Worm (Caenorhabditis elegans) whole organism, L2 larva: Measurements from ENCODE around the gene T07F10.3.

Experiments
- C34F6.9 ChIP-seq: fragments of 150-350 bp; optimal IDR thresholded peaks from 2 replicates; lab custom pipeline; 2014; ENCODE audit warnings: missing biosample characterization, missing genetic modification characterization
- F13H6.1 ChIP-seq: sonication (generic microtip); optimal IDR thresholded peaks from 2 replicates; lab custom pipeline; 2016; ENCODE audit warnings: missing genetic modification characterization, missing compliant biosample characterization
- R02D3.7 ChIP-seq: fragments of 150-350 bp; optimal IDR thresholded peaks from 2 replicates; lab custom pipeline; 2014; ENCODE audit warnings: missing biosample characterization, missing genetic modification characterization
- Y55F3AM.14 ChIP-seq: fragments of 200-800 bp; sonication (Bioruptor generic); optimal IDR thresholded peaks from 2 replicates; lab custom pipeline; 2018; ENCODE audit warnings: mild to moderate bottlenecking, missing genetic modification characterization, missing compliant biosample characterization
- blmp-1 ChIP-seq: sonication (generic microtip); optimal IDR thresholded peaks from 2 replicates; lab custom pipeline; 2017; ENCODE audit warnings: missing genetic modification characterization, mild to moderate bottlenecking, missing compliant biosample characterization, antibody characterized with exemption, moderate library complexity; ENCODE audit not compliant: insufficient read depth
- ceh-16 ChIP-seq: fragments of 150-350 bp; optimal IDR thresholded peaks from 2 replicates; lab custom pipeline; 2014; ENCODE audit warnings: missing biosample characterization, missing genetic modification characterization
- ceh-82 ChIP-seq: fragments of 150-350 bp; optimal IDR thresholded peaks from 2 replicates; lab custom pipeline; 2014; ENCODE audit warnings: missing biosample characterization, missing genetic modification characterization
- crh-2 ChIP-seq: sonication (generic microtip); optimal IDR thresholded peaks from 2 replicates; lab custom pipeline; 2017; ENCODE audit warnings: missing biosample characterization, missing genetic modification characterization
- egl-27 ChIP-seq: sonication (generic microtip); optimal IDR thresholded peaks from 3 replicates; lab custom pipeline; 2017; ENCODE audit warnings: missing biosample characterization, missing genetic modification reagents, missing genetic modification characterization
- elt-3 ChIP-seq: sonication (generic microtip); optimal IDR thresholded peaks from 2 replicates; lab custom pipeline; 2017; ENCODE audit warnings: missing biosample characterization, missing genetic modification characterization
- fos-1 ChIP-seq: fragments of 150-350 bp; optimal IDR thresholded peaks from 2 replicates; lab custom pipeline; 2014; ENCODE audit warnings: missing biosample characterization, missing genetic modification characterization
- gmeb-1 ChIP-seq: fragments of 150-350 bp; optimal IDR thresholded peaks from 2 replicates; lab custom pipeline; 2014; ENCODE audit warnings: missing biosample characterization, missing genetic modification characterization
- lin-11 ChIP-seq: fragments of 150-350 bp; sonication (generic microtip); optimal IDR thresholded peaks from 2 replicates; lab custom pipeline; 2014; ENCODE audit warnings: missing biosample characterization, missing genetic modification characterization, inconsistent platforms, mixed read lengths
- lin-13 ChIP-seq: fragments of 150-350 bp; optimal IDR thresholded peaks from 2 replicates; lab custom pipeline; 2014; ENCODE audit warnings: missing biosample characterization, missing genetic modification reagents, missing genetic modification characterization
- lsy-2 ChIP-seq, 2 experiments: fragments of 150-350 bp in 1 of 2; sonication (generic microtip) in 1 of 2; optimal IDR thresholded peaks; 2 replicates each; lab custom pipeline; 2014 to 2017; ENCODE audit warnings: missing biosample characterization in 2 of 2, missing genetic modification characterization in 2 of 2
- mab-5 ChIP-seq: fragments of 150-350 bp; optimal IDR thresholded peaks from 2 replicates; lab custom pipeline; 2014; ENCODE audit warnings: missing biosample characterization, missing genetic modification characterization
- mbf-1 ChIP-seq: sonication (generic microtip); optimal IDR thresholded peaks from 2 replicates; lab custom pipeline; 2017; ENCODE audit warnings: missing biosample characterization, missing genetic modification characterization
- mdl-1 ChIP-seq, 2 experiments: fragments of 150-350 bp in 1 of 2; sonication (generic microtip) in 1 of 2; optimal IDR thresholded peaks; 2 replicates each; lab custom pipeline; 2017; ENCODE audit warnings: missing biosample characterization in 2 of 2, missing genetic modification characterization in 2 of 2
- nhr-11 ChIP-seq: fragments of 150-350 bp; optimal IDR thresholded peaks from 2 replicates; lab custom pipeline; 2014; ENCODE audit warnings: missing biosample characterization, missing genetic modification characterization
- nhr-12 ChIP-seq: fragments of 150-350 bp; optimal IDR thresholded peaks from 2 replicates; lab custom pipeline; 2014; ENCODE audit warnings: missing biosample characterization, missing genetic modification characterization
- nhr-129 ChIP-seq: fragments of 150-350 bp; optimal IDR thresholded peaks from 2 replicates; lab custom pipeline; 2014; ENCODE audit warnings: missing biosample characterization, missing genetic modification characterization
- nhr-23 ChIP-seq: fragments of 150-350 bp; optimal IDR thresholded peaks from 2 replicates; lab custom pipeline; 2014; ENCODE audit warnings: missing biosample characterization, missing genetic modification reagents, missing genetic modification characterization
- nhr-237 ChIP-seq: fragments of 150-350 bp; optimal IDR thresholded peaks from 2 replicates; lab custom pipeline; 2014; ENCODE audit warnings: missing biosample characterization, missing genetic modification characterization
- nhr-6 ChIP-seq: fragments of 150-350 bp; optimal IDR thresholded peaks from 2 replicates; lab custom pipeline; 2014; ENCODE audit warnings: missing biosample characterization, missing genetic modification characterization
- sem-4 ChIP-seq: fragments of 150-350 bp; optimal IDR thresholded peaks from 2 replicates; lab custom pipeline; 2014; ENCODE audit warnings: missing biosample characterization, missing genetic modification reagents, missing genetic modification characterization
- sma-3 ChIP-seq: sonication (generic microtip); optimal IDR thresholded peaks from 2 replicates; lab custom pipeline; 2016; ENCODE audit warnings: missing genetic modification reagents, missing genetic modification characterization, missing compliant biosample characterization
- sma-9 ChIP-seq, 2 experiments: fragments of 150-350 bp in 1 of 2; sonication (generic microtip) in 1 of 2; optimal IDR thresholded peaks; 2 replicates each; lab custom pipeline; 2014 to 2016; ENCODE audit warnings: missing genetic modification characterization in 2 of 2, mild to moderate bottlenecking in 1 of 2, missing biosample characterization in 1 of 2, missing compliant biosample characterization in 1 of 2, missing genetic modification reagents in 1 of 2, moderate library complexity in 1 of 2
- snpc-4 ChIP-seq: fragments of 150-350 bp; optimal IDR thresholded peaks from 2 replicates; lab custom pipeline; 2014; ENCODE audit warnings: missing biosample characterization, missing genetic modification characterization
- unc-55 ChIP-seq: fragments of 150-350 bp; sonication (generic microtip); optimal IDR thresholded peaks from 3 replicates; lab custom pipeline; 2014; ENCODE audit warnings: missing biosample characterization, missing genetic modification reagents, missing genetic modification characterization
- unc-62 ChIP-seq: fragments of 150-350 bp; optimal IDR thresholded peaks from 2 replicates; lab custom pipeline; 2014; ENCODE audit warnings: missing biosample characterization, missing genetic modification reagents, missing genetic modification characterization
- zag-1 ChIP-seq: fragments of 150-350 bp; optimal IDR thresholded peaks from 2 replicates; lab custom pipeline; 2014; ENCODE audit warnings: missing biosample characterization, missing genetic modification characterization
- ztf-1 ChIP-seq: fragments of 200-800 bp; sonication (Bioruptor generic); conservative IDR thresholded peaks from 2 replicates; pipeline ENCODE4 v1.3.6; 2022; ENCODE audit warnings: missing genetic modification characterization, missing compliant biosample characterization
- ztf-11 ChIP-seq: sonication (generic microtip); optimal IDR thresholded peaks from 2 replicates; lab custom pipeline; 2017; ENCODE audit warnings: missing biosample characterization, missing genetic modification characterization
- ztf-4 ChIP-seq: fragments of 150-350 bp; optimal IDR thresholded peaks from 2 replicates; lab custom pipeline; 2014; ENCODE audit warnings: missing biosample characterization, missing genetic modification characterization

Gene T07F10.3

DNA sequence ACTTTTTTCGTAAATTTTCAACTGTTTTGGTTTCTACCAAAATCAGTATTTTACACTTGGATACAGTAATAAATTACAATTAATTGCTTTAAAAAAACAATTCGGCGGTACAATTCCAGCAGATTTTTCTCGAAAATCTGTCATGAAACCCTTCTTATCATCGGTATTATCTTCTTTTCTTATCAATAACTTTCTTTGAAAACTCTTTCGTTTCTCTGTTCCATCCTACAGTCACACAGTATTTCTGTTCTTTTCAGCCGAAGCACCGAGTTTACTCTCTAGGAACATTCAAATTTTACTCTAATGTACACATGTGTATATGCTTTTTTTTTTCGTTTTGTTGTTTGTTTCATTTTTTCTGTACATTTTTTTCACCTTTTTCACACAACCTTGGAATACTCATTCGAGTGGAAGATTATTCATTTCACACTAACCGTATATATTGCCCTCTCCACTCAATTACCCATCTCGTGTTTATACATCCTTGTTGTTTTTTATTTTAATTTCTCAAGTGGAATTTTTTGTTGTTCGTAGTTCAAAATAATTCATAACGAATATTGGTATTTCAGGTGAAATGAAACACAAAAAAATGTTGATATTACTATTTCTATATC is 39.8 kb upstream of the T07F10.3 start, which contains the start of gene nid-1:
TSS of gene nid-1 (plus strand) at position 564 of the 614 bp plus-strand sequence.
- TF ChIP-seq ztf-1 (GFP tag; lab: Robert Waterston, UW) (no peak), nhr-12 (tag; lab: Kevin White, UChicago) (no peak), gmeb-1 (tag; lab: Kevin White, UChicago) (peak; percentile 8), nhr-129 (no peak), nhr-237 (tag; lab: Kevin White, UChicago) (no peak), nhr-6 (tag; lab: Kevin White, UChicago) (no peak), crh-2 (tag; lab: Kevin White, UChicago) (peak; percentile 28), ztf-11 (tag; lab: Kevin White, UChicago) (no peak), fos-1 (tag; lab: Kevin White, UChicago) (peak; percentile 20), C34F6.9 (tag; lab: Kevin White, UChicago) (no peak), sma-9 (GFP tag; optimal IDR thresholded peaks at IDR 0.05; lab: Kevin White, UChicago) (peak; percentile 51), sma-9 (tag; optimal IDR thresholded peaks at IDR 0.05; lab: Kevin White, UChicago) (no peak)

DNA sequence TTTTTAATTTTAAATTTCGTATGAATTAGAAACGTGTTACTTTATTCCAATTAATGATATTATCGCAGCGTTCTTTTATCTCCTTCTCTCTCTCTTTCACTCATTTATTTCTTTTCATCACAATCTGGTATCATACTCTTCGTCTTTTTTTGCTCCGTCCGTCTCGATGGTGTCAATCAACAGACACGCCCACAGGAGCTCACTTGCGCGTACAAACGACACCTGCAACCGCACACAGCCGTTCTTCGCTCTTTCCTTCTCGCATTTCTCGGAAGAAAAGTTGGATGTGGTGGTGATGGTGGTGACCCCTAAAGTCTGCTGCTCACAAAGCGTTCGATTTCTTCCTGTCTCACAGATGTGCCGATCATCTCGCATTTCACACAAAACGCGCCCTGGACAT is 38.8 kb upstream of the T07F10.3 start:
- TF ChIP-seq fos-1 (tag; lab: Kevin White, UChicago), result no peak
- TF ChIP-seq mbf-1, result no peak
- TF ChIP-seq ztf-1 (GFP tag; lab: Robert Waterston, UW), result no peak
- TF ChIP-seq sem-4 (tag; lab: Kevin White, UChicago), result no peak
- no peak for TF ChIP-seq blmp-1
- TF ChIP-seq elt-3 (tag; lab: Kevin White, UChicago), result no peak
- no peak for TF ChIP-seq lin-11
- no peak for TF ChIP-seq R02D3.7 (tag; lab: Kevin White, UChicago)
- no peak for TF ChIP-seq egl-27
- TF ChIP-seq lsy-2 (tag; optimal IDR thresholded peaks at IDR 0.05; lab: Kevin White, UChicago), result no peak
- no peak for TF ChIP-seq ceh-82
- no peak for TF ChIP-seq zag-1
- TF ChIP-seq ztf-11 (tag; lab: Kevin White, UChicago), result no peak
- TF ChIP-seq nhr-11 (tag; lab: Kevin White, UChicago), result no peak
- TF ChIP-seq Y55F3AM.14 (GFP tag; lab: Kevin White, UChicago), result no peak
- TF ChIP-seq snpc-4 (tag; lab: Kevin White, UChicago), result no peak
- TF ChIP-seq nhr-23 (tag; lab: Kevin White, UChicago), result no peak
- TF ChIP-seq ztf-4 (tag; lab: Kevin White, UChicago), result no peak
- TF ChIP-seq, all 48 proteins: peak for 0

- TF ChIP-seq mdl-1 (tag; optimal IDR thresholded peaks at IDR 0.05; lab: Kevin White, UChicago) (no peak), gmeb-1 (tag; lab: Kevin White, UChicago) (no peak)
These were observed 37.6 kb upstream of the T07F10.3 start for ce11 chrV:12907436-12907835.

- TF ChIP-seq blmp-1, result no peak
- no peak for TF ChIP-seq mdl-1 (tag; optimal IDR thresholded peaks at IDR 0.05; lab: Kevin White, UChicago)
- no peak for TF ChIP-seq lin-11
- no peak for TF ChIP-seq F13H6.1
- no peak for TF ChIP-seq lin-13 (GFP tag; lab: Kevin White, UChicago)
- TF ChIP-seq nhr-6 (tag; lab: Kevin White, UChicago), result no peak
- no peak for TF ChIP-seq nhr-23 (tag; lab: Kevin White, UChicago)
- TF ChIP-seq ceh-16, result no peak
- TF ChIP-seq, all 48 proteins: peak for 0
These were observed 36.9 kb upstream of the T07F10.3 start, which contains the start of gene ttr-29 for ce11 chrV:12906732-12907131. ttr-29 (minus strand) TSS chrV:12906832.

ce11 chrV:12905074-12905473 is 35.2 kb upstream of the T07F10.3 start, which contains the start of gene ttr-28:
ttr-28 (minus strand) TSS chrV:12905174.
- TF ChIP-seq mab-5 (tag; lab: Kevin White, UChicago), result no peak
- TF ChIP-seq nhr-12 (tag; lab: Kevin White, UChicago), result no peak
- no peak for TF ChIP-seq unc-55 (GFP tag; lab: Kevin White, UChicago)
- no peak for TF ChIP-seq nhr-129
- no peak for TF ChIP-seq sma-3
- no peak for TF ChIP-seq crh-2 (tag; lab: Kevin White, UChicago)
- TF ChIP-seq lsy-2 (tag; optimal IDR thresholded peaks at IDR 0.05; lab: Kevin White, UChicago), result no peak
- TF ChIP-seq zag-1, result no peak
- no peak for TF ChIP-seq unc-62 (GFP tag; lab: Kevin White, UChicago)
- no peak for TF ChIP-seq ztf-11 (tag; lab: Kevin White, UChicago)
